Worm (Caenorhabditis elegans) whole organism, L4 larva: Measurements from ENCODE around the gene mgl-3.

Experiments
- R02D3.7 ChIP-seq: fragments of 150-350 bp; sonication (generic microtip); optimal IDR thresholded peaks from 3 replicates; lab custom pipeline; 2014; ENCODE audit warnings: missing biosample characterization, missing genetic modification characterization
- T26A8.4 ChIP-seq: fragments of 200-800 bp; sonication (Bioruptor generic); IDR thresholded peaks from 2 replicates; pipeline ENCODE4 v1.3.6; 2022; ENCODE audit warnings: missing genetic modification characterization, missing compliant biosample characterization
- fkh-10 ChIP-seq: fragments of 150-350 bp; optimal IDR thresholded peaks from 2 replicates; lab custom pipeline; 2014; ENCODE audit warnings: missing biosample characterization, missing genetic modification reagents, missing genetic modification characterization
- mdl-1 ChIP-seq, 2 experiments: fragments of 150-350 bp in 1 of 2; sonication (generic microtip) in 1 of 2; optimal IDR thresholded peaks; 2 replicates each; lab custom pipeline; 2014 to 2017; ENCODE audit warnings: missing biosample characterization in 2 of 2, missing genetic modification characterization in 2 of 2
- nhr-25 ChIP-seq: sonication (generic microtip); optimal IDR thresholded peaks from 2 replicates; lab custom pipeline; 2017; ENCODE audit warnings: missing genetic modification characterization, mild to moderate bottlenecking, missing compliant biosample characterization, antibody characterized with exemption, moderate library complexity, borderline replicate concordance; ENCODE audit not compliant: insufficient read depth
- snpc-4 ChIP-seq: fragments of 150-350 bp; optimal IDR thresholded peaks from 2 replicates; lab custom pipeline; 2014; ENCODE audit warnings: missing biosample characterization, missing genetic modification characterization
- unc-39 ChIP-seq: sonication (generic microtip); optimal IDR thresholded peaks from 2 replicates; lab custom pipeline; 2017; ENCODE audit warnings: missing biosample characterization, missing genetic modification characterization

ce11 chrIV:5452667-5453066 lies 13.9 kb downstream of the mgl-3 start, which contains the start of gene Y4C6A.4:
- TF ChIP-seq unc-39 (tag; lab: Kevin White, UChicago), result no peak
- TF ChIP-seq snpc-4 (tag; lab: Kevin White, UChicago), result no peak
- TF ChIP-seq fkh-10 (GFP tag; lab: Kevin White, UChicago), result no peak
- no peak for TF ChIP-seq T26A8.4 (GFP tag; lab: Robert Waterston, UW)
- no peak for TF ChIP-seq nhr-25 (tag; lab: Kevin White, UChicago)
- TF ChIP-seq R02D3.7, result no peak
- no peak for TF ChIP-seq mdl-1 (tag; optimal IDR thresholded peaks at IDR 0.05; lab: Kevin White, UChicago)
